Fruit fly (Drosophila melanogaster) whole organism: ENCODE results near the gene PIG-B.

ENCODE experiments used
- CG8478 ChIP-seq: fragments of >200 bp; optimal IDR thresholded peaks from 2 replicates; lab custom pipeline; 2018; ENCODE audit warnings: inconsistent platforms
- pan ChIP-seq: fragments of >200 bp; optimal IDR thresholded peaks from 2 replicates; lab custom pipeline; 2017
- psq ChIP-seq: fragments of >200 bp; optimal IDR thresholded peaks from 2 replicates; lab custom pipeline; 2017
- usp ChIP-seq: fragments of >200 bp; optimal IDR thresholded peaks from 2 replicates; lab custom pipeline; 2017; ENCODE audit warnings: missing biosample characterization, missing genetic modification characterization, mixed read lengths

DNA sequence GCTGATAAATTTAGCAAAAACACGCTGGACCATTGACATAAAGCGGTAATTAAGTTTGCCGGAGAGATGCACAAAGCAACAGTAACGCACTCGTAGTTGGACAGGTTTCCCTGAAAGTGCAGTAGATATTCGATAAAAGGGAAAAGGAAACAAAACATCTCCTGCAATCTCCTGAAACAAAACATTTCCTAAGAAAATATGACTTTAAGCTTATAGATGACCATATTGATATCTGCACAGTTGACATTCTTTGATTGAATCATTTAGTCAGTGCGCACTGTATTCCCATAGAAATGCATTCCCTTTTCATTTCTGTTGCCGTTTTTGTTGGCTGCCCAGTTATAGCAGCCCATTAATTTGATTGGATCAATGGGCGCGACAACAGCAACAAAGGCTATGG is 41.8 kb downstream of the PIG-B start:
- no peak for TF ChIP-seq psq (lab: Kevin White, UChicago)
- TF ChIP-seq CG8478 (lab: Kevin White, UChicago), result no peak
- no peak for TF ChIP-seq pan (lab: Kevin White, UChicago)
- TF ChIP-seq usp (GFP tag; lab: Kevin White, UChicago), result no peak
